Worm (Caenorhabditis elegans): Measurements from ENCODE around the gene cdh-3.

cdh-3 gene

DNA sequence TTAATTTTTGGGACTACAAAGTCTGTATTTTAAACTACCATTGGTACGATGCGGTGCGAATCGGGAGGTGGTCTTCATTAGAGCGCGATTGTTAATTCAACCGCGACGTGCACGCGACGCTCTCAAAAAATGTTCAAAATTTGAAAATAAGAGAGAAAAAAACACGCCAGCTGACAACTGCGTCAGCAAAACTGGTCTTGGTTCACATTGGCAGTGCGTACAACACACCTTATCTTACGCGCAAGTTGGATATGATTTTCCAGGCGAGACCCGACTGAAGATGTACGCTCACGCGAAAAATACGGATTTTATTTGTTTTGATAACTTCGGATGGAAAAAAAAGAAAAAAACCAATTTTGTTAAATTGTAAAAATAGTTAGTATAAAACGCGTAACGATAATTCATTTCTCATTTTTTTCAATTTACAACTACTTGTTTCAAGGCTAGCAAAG lies 42.3 kb downstream of the cdh-3 start, which contains the start of gene C03B8.3 (continued):
- TF ChIP-seq snu-23 (GFP tag; optimal IDR thresholded peaks at IDR 0.05) (peak; percentile 15), lir-3 (tag; optimal IDR thresholded peaks at IDR 0.05; ENCODE audit: poor library complexity) (no peak), skn-1 (tag; optimal IDR thresholded peaks at IDR 0.05) (no peak), unc-62 (GFP tag; optimal IDR thresholded peaks at IDR 0.05) (no peak), egl-13 (tag; optimal IDR thresholded peaks at IDR 0.05) (no peak), hpl-2 (GFP tag; optimal IDR thresholded peaks at IDR 0.05) (no peak), ztf-11 (tag; optimal IDR thresholded peaks at IDR 0.05) (no peak), xbp-1 (tag; optimal IDR thresholded peaks at IDR 0.05) (peak; percentile 20), tbx-2 (tag; optimal IDR thresholded peaks at IDR 0.05) (peak; percentile 18), aly-2 (tag; optimal IDR thresholded peaks at IDR 0.05) (no peak), C04F5.9 (tag; optimal IDR thresholded peaks at IDR 0.05) (no peak), pax-3 (tag; optimal IDR thresholded peaks at IDR 0.05) (no peak), jun-1 (tag; optimal IDR thresholded peaks at IDR 0.05) (no peak), sup-37 (GFP tag; optimal IDR thresholded peaks at IDR 0.05) (no peak), nhr-237 (tag; optimal IDR thresholded peaks at IDR 0.05) (no peak), nhr-71 (tag; optimal IDR thresholded peaks at IDR 0.05) (peak; percentile 48), vab-15 (tag; optimal IDR thresholded peaks at IDR 0.05) (no peak), nhr-28 (tag; optimal IDR thresholded peaks at IDR 0.05) (no peak), blmp-1 (tag; optimal IDR thresholded peaks at IDR 0.05) (no peak), pag-3 (tag; optimal IDR thresholded peaks at IDR 0.05; ENCODE audit: borderline replicate concordance, insufficient read depth) (no peak), nhr-47 (tag; optimal IDR thresholded peaks at IDR 0.05) (no peak), ceh-90 (tag; optimal IDR thresholded peaks at IDR 0.05) (no peak), efl-1 (optimal IDR thresholded peaks at IDR 0.05) (peak; percentile 48 to 83), efl-1 (GFP tag; optimal IDR thresholded peaks at IDR 0.05 in 1 of 2) (peak; percentile 34 to 92), lin-39 (tag; optimal IDR thresholded peaks at IDR 0.05) (no peak), nhr-90 (tag; optimal IDR thresholded peaks at IDR 0.05; ENCODE audit: poor library complexity) (no peak), egl-27 (tag; optimal IDR thresholded peaks at IDR 0.05) (no peak), hlh-17 (GFP tag; optimal IDR thresholded peaks at IDR 0.05; ENCODE audit: borderline replicate concordance) (no peak), ceh-8 (GFP tag; optimal IDR thresholded peaks at IDR 0.05) (no peak), unc-30 (tag; optimal IDR thresholded peaks at IDR 0.05) (no peak), ces-1 (GFP tag; optimal IDR thresholded peaks at IDR 0.05) (no peak), C34B4.2 (tag; optimal IDR thresholded peaks at IDR 0.05) (no peak), nhr-12 (tag; optimal IDR thresholded peaks at IDR 0.05) (no peak), elt-3 (tag; optimal IDR thresholded peaks at IDR 0.05) (no peak), nhr-20 (tag; optimal IDR thresholded peaks at IDR 0.05) (peak; percentile 24), unc-130 (tag; optimal IDR thresholded peaks at IDR 0.05) (no peak)

DNA sequence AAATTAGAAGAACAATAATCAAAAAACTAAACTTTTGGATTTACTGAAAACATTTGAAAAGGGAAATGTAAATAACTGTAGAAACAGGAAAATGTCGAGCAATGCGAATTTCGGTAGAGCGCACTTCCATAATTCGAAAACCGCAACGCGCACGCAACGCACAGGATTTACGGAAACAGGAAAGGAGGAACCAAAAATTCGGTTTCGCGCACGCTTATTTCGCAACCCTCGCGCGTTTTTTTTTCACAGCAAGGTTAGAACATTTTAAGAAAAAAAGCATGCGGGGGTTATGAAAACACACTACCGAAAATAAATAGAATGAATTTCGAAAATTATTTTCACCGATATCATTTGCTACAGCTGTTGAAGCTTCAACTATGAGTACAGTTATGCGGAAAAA lies 42.8 kb downstream of the cdh-3 start:
- no peak for TF ChIP-seq alr-1 (tag; optimal IDR thresholded peaks at IDR 0.05; ENCODE audit: borderline replicate concordance)
- TF ChIP-seq efl-1 (optimal IDR thresholded peaks at IDR 0.05) = no peak
- peak in 1 of 2 experiments; percentile 5 for TF ChIP-seq efl-1 (GFP tag; optimal IDR thresholded peaks at IDR 0.05 in 1 of 2)

DNA sequence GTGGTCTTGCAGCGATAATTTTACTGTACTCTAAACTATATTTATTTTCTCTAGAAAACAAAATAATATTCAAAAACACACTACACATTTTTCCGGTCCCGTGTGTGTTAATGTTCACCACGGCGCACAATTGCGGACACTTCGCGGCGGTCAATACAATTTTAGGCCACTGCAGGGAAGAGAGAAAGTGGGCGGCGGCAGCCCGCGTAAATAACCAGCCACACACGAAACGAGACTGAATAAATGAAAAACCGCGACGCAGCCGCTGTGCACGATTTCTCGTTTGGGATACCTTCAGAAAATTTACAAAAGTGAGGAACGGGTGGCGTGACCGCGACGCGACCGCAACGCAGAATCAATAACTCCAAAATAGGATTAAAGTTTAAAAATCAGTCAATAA lies 43.3 kb downstream of the cdh-3 start:
- TF ChIP-seq unc-98 (GFP tag; IDR thresholded peaks at IDR 0.05) (no peak), nhr-11 (tag; optimal IDR thresholded peaks at IDR 0.05) (no peak), snu-23 (GFP tag; optimal IDR thresholded peaks at IDR 0.05) (peak; percentile 57), efl-3 (GFP tag; optimal IDR thresholded peaks at IDR 0.05) (no peak), snpc-4 (tag; optimal IDR thresholded peaks at IDR 0.05) (no peak), nhr-19 (GFP tag; conservative IDR thresholded peaks at IDR 0.05) (no peak), pqm-1 (tag; optimal IDR thresholded peaks at IDR 0.05) (no peak), Y116A8C.19 (tag; optimal IDR thresholded peaks at IDR 0.05; ENCODE audit: borderline replicate concordance) (no peak), fos-1 (tag; optimal IDR thresholded peaks at IDR 0.05) (no peak), lir-3 (tag; optimal IDR thresholded peaks at IDR 0.05; ENCODE audit: poor library complexity) (no peak), lin-14 (GFP tag; optimal IDR thresholded peaks at IDR 0.05) (peak; percentile 75), jun-1 (tag; optimal IDR thresholded peaks at IDR 0.05) (no peak), unc-130 (tag; optimal IDR thresholded peaks at IDR 0.05) (no peak), egl-27 (tag; optimal IDR thresholded peaks at IDR 0.05) (no peak), hlh-4 (tag; optimal IDR thresholded peaks at IDR 0.05) (no peak), egl-13 (tag; optimal IDR thresholded peaks at IDR 0.05) (no peak), ztf-11 (tag; optimal IDR thresholded peaks at IDR 0.05) (no peak), blmp-1 (tag; optimal IDR thresholded peaks at IDR 0.05) (peak; percentile 81), nhr-28 (tag; optimal IDR thresholded peaks at IDR 0.05) (no peak), tbx-2 (tag; optimal IDR thresholded peaks at IDR 0.05) (peak; percentile 16), ceh-82 (tag; optimal IDR thresholded peaks at IDR 0.05) (peak in 1 of 3 experiments; percentile 56), ceh-8 (GFP tag; optimal IDR thresholded peaks at IDR 0.05) (no peak), ces-1 (GFP tag; optimal IDR thresholded peaks at IDR 0.05) (no peak), C16A3.4 (tag; optimal IDR thresholded peaks at IDR 0.05) (peak; percentile 43)

Measured in whole organism, L1 larva.